Worm (Caenorhabditis elegans) whole organism, young adult: ENCODE results near the gene F43C1.5.

Experiments used
- B0336.3 ChIP-seq: fragments of 200-800 bp; sonication (Bioruptor generic); IDR thresholded peaks from 2 replicates; pipeline ENCODE4 v1.3.6; 2022; ENCODE audit warnings: missing genetic modification characterization, missing compliant biosample characterization
- D2030.7 ChIP-seq: fragments of 200-800 bp; sonication (Bioruptor generic); IDR thresholded peaks from 2 replicates; pipeline ENCODE4 v1.3.6; 2022; ENCODE audit warnings: missing genetic modification reagents, missing genetic modification characterization, missing compliant biosample characterization
- F22D6.2 ChIP-seq: sonication (generic microtip); optimal IDR thresholded peaks from 2 replicates; lab custom pipeline; 2016; ENCODE audit warnings: mild to moderate bottlenecking, missing genetic modification characterization, missing compliant biosample characterization
- F23B12.7 ChIP-seq: sonication (generic microtip); optimal IDR thresholded peaks from 2 replicates; lab custom pipeline; 2017; ENCODE audit warnings: missing genetic modification characterization, mild to moderate bottlenecking, missing compliant biosample characterization, antibody characterized with exemption, moderate library complexity; ENCODE audit not compliant: insufficient read depth
- F33H1.4 ChIP-seq: fragments of 200-800 bp; sonication (Bioruptor generic); IDR thresholded peaks from 2 replicates; pipeline ENCODE4 v1.3.6; 2022; ENCODE audit warnings: missing genetic modification reagents, missing genetic modification characterization, missing compliant biosample characterization
- F39B2.1 ChIP-seq: fragments of 200-800 bp; sonication (Bioruptor generic); IDR thresholded peaks from 2 replicates; pipeline ENCODE4 v1.3.6; 2022; ENCODE audit warnings: missing genetic modification reagents, missing genetic modification characterization, missing compliant biosample characterization
- F52B5.7 ChIP-seq: sonication (generic microtip); optimal IDR thresholded peaks from 2 replicates; lab custom pipeline; 2016; ENCODE audit warnings: mild to moderate bottlenecking, missing genetic modification characterization, missing compliant biosample characterization
- F55B11.4 ChIP-seq: sonication (generic microtip); optimal IDR thresholded peaks from 2 replicates; lab custom pipeline; 2016; ENCODE audit warnings: missing compliant biosample characterization, missing genetic modification characterization, borderline replicate concordance; ENCODE audit not compliant: insufficient read depth
- F57C9.4 ChIP-seq: sonication (generic microtip); optimal IDR thresholded peaks from 2 replicates; lab custom pipeline; 2017; ENCODE audit warnings: mild to moderate bottlenecking, missing genetic modification characterization, missing compliant biosample characterization
- Y53G8AR.9 ChIP-seq: fragments of 200-800 bp; sonication (Bioruptor generic); conservative IDR thresholded peaks from 2 replicates; pipeline ENCODE4 v1.3.6; 2022; ENCODE audit warnings: missing genetic modification reagents, missing genetic modification characterization, missing compliant biosample characterization
- atf-7 ChIP-seq: sonication (generic microtip); optimal IDR thresholded peaks from 2 replicates; lab custom pipeline; 2017; ENCODE audit warnings: mild to moderate bottlenecking, missing genetic modification characterization, missing compliant biosample characterization
- attf-6 ChIP-seq: fragments of 200-800 bp; sonication (Bioruptor generic); IDR thresholded peaks from 2 replicates; pipeline ENCODE4 v1.3.6; 2022; ENCODE audit warnings: missing genetic modification reagents, missing genetic modification characterization, missing compliant biosample characterization
- bed-1 ChIP-seq: fragments of 200-800 bp; sonication (Bioruptor generic); IDR thresholded peaks from 2 replicates; pipeline ENCODE4 v1.3.6; 2022; ENCODE audit warnings: missing genetic modification reagents, missing genetic modification characterization, missing compliant biosample characterization
- ceh-91 ChIP-seq: fragments of 200-800 bp; sonication (Bioruptor generic); IDR thresholded peaks from 2 replicates; pipeline ENCODE4 v1.3.6; 2022; ENCODE audit warnings: missing genetic modification reagents, missing genetic modification characterization, missing compliant biosample characterization
- dox-1 ChIP-seq: fragments of 200-800 bp; sonication (Bioruptor generic); IDR thresholded peaks from 2 replicates; pipeline ENCODE4 v1.3.6; 2022; ENCODE audit warnings: missing genetic modification reagents, missing genetic modification characterization, missing compliant biosample characterization
- dpl-1 ChIP-seq: fragments of 150-350 bp; optimal IDR thresholded peaks from 2 replicates; lab custom pipeline; 2014; ENCODE audit warnings: missing biosample characterization, missing genetic modification reagents, missing genetic modification characterization
- efl-1 ChIP-seq: fragments of 150-350 bp; optimal IDR thresholded peaks from 2 replicates; lab custom pipeline; 2014; ENCODE audit warnings: missing biosample characterization, missing genetic modification reagents, missing genetic modification characterization
- egl-44 ChIP-seq: fragments of 200-800 bp; sonication (Bioruptor generic); IDR thresholded peaks from 2 replicates; pipeline ENCODE4 v1.3.6; 2022; ENCODE audit warnings: missing genetic modification reagents, missing genetic modification characterization, missing compliant biosample characterization
- fkh-3 ChIP-seq: sonication (generic microtip); optimal IDR thresholded peaks from 2 replicates; lab custom pipeline; 2016; ENCODE audit warnings: mild to moderate bottlenecking, missing genetic modification characterization, missing compliant biosample characterization
- gei-17 ChIP-seq: fragments of 200-800 bp; sonication (Bioruptor generic); optimal IDR thresholded peaks from 2 replicates; lab custom pipeline; 2018; ENCODE audit warnings: mild to moderate bottlenecking, missing genetic modification characterization, missing compliant biosample characterization
- him-1 ChIP-seq: sonication (generic microtip); optimal IDR thresholded peaks from 2 replicates; lab custom pipeline; 2016; ENCODE audit warnings: missing genotype, missing genetic modification reagents, missing genetic modification characterization, missing compliant biosample characterization
- hsf-1 ChIP-seq: fragments of 200-800 bp; sonication (Bioruptor generic); IDR thresholded peaks from 2 replicates; pipeline ENCODE4 v1.3.6; 2022; ENCODE audit warnings: missing genetic modification reagents, missing genetic modification characterization, missing compliant biosample characterization
- lag-1 ChIP-seq: fragments of 200-800 bp; sonication (Bioruptor generic); IDR thresholded peaks from 2 replicates; pipeline ENCODE4 v1.3.6; 2022; ENCODE audit warnings: missing genetic modification reagents, missing genetic modification characterization, missing compliant biosample characterization
- let-607 ChIP-seq, 2 experiments: fragments of 200-800 bp in 1 of 2; sonication (Bioruptor generic) in 1 of 2; sonication (generic microtip) in 1 of 2; optimal IDR thresholded peaks; 2 replicates each; lab custom pipeline; 2016 to 2018; ENCODE audit warnings: mild to moderate bottlenecking in 2 of 2, missing compliant biosample characterization in 2 of 2, missing genetic modification characterization in 2 of 2, moderate library complexity in 2 of 2, missing genotype in 1 of 2
- lin-26 ChIP-seq: fragments of 200-800 bp; sonication (Bioruptor generic); IDR thresholded peaks from 2 replicates; pipeline ENCODE4 v1.3.6; 2022; ENCODE audit warnings: missing genetic modification reagents, missing genetic modification characterization, missing compliant biosample characterization
- lin-35 ChIP-seq, 3 experiments: fragments of 150-350 bp in 2 of 3; sonication (generic microtip) in 1 of 3; optimal IDR thresholded peaks; 2 replicates each; lab custom pipeline; 2014 to 2018; ENCODE audit warnings: missing biosample characterization in 3 of 3, missing genetic modification characterization in 3 of 3, missing genetic modification reagents in 3 of 3
- lin-40 ChIP-seq: sonication (generic microtip); optimal IDR thresholded peaks from 2 replicates; lab custom pipeline; 2016; ENCODE audit warnings: missing genetic modification characterization, mild to moderate bottlenecking, missing compliant biosample characterization, missing genotype, missing genetic modification reagents
- lin-54 ChIP-seq: fragments of 200-800 bp; sonication (Bioruptor generic); optimal IDR thresholded peaks from 2 replicates; lab custom pipeline; 2018; ENCODE audit warnings: mild to moderate bottlenecking, missing genetic modification characterization, missing compliant biosample characterization
- lsy-27 ChIP-seq: sonication (generic microtip); optimal IDR thresholded peaks from 2 replicates; lab custom pipeline; 2017; ENCODE audit warnings: missing genetic modification characterization, mild to moderate bottlenecking, missing compliant biosample characterization, antibody characterized with exemption, missing genotype, borderline replicate concordance; ENCODE audit not compliant: insufficient read depth
- madf-10 ChIP-seq: sonication (generic microtip); optimal IDR thresholded peaks from 2 replicates; lab custom pipeline; 2016; ENCODE audit warnings: mild to moderate bottlenecking, missing genetic modification characterization, missing compliant biosample characterization
- madf-3 ChIP-seq: fragments of 200-800 bp; sonication (Bioruptor generic); IDR thresholded peaks from 2 replicates; pipeline ENCODE4 v1.3.6; 2022; ENCODE audit warnings: missing genetic modification reagents, missing genetic modification characterization, missing compliant biosample characterization
- madf-6 ChIP-seq: fragments of 200-800 bp; sonication (Bioruptor generic); IDR thresholded peaks from 2 replicates; pipeline ENCODE4 v1.3.6; 2022; ENCODE audit warnings: missing genetic modification reagents, missing genetic modification characterization, missing compliant biosample characterization
- madf-8 ChIP-seq: fragments of 200-800 bp; sonication (Bioruptor generic); conservative IDR thresholded peaks from 2 replicates; pipeline ENCODE4 v1.3.6; 2022; ENCODE audit warnings: missing genetic modification reagents, missing genetic modification characterization, missing compliant biosample characterization
- mcd-1 ChIP-seq: fragments of 200-800 bp; sonication (Bioruptor generic); IDR thresholded peaks from 2 replicates; pipeline ENCODE4 v1.3.6; 2022; ENCODE audit warnings: missing genetic modification reagents, missing genetic modification characterization, missing compliant biosample characterization
- mes-4 ChIP-seq: sonication (generic microtip); optimal IDR thresholded peaks from 2 replicates; lab custom pipeline; 2016; ENCODE audit warnings: missing genotype, missing genetic modification characterization, missing compliant biosample characterization
- nfya-1 ChIP-seq: sonication (generic microtip); optimal IDR thresholded peaks from 2 replicates; lab custom pipeline; 2017; ENCODE audit warnings: antibody characterized with exemption, missing compliant biosample characterization, missing genetic modification characterization, borderline replicate concordance; ENCODE audit not compliant: insufficient read depth
- nhr-27 ChIP-seq: fragments of 200-800 bp; sonication (Bioruptor generic); optimal IDR thresholded peaks from 2 replicates; lab custom pipeline; 2018; ENCODE audit warnings: mild to moderate bottlenecking, missing genetic modification characterization, moderate library complexity, missing compliant biosample characterization
- repo-1 ChIP-seq: sonication (generic microtip); optimal IDR thresholded peaks from 2 replicates; lab custom pipeline; 2017; ENCODE audit warnings: mild to moderate bottlenecking, missing genetic modification characterization, missing compliant biosample characterization
- snpc-1.1 ChIP-seq: sonication (generic microtip); optimal IDR thresholded peaks from 2 replicates; lab custom pipeline; 2017; ENCODE audit warnings: missing genetic modification characterization, mild to moderate bottlenecking, missing compliant biosample characterization, antibody characterized with exemption, moderate library complexity, missing genotype, missing genetic modification reagents; ENCODE audit not compliant: insufficient read depth
- snpc-1.3 ChIP-seq: sonication (generic microtip); optimal IDR thresholded peaks from 2 replicates; lab custom pipeline; 2017; ENCODE audit warnings: missing genetic modification characterization, mild to moderate bottlenecking, missing compliant biosample characterization, antibody characterized with exemption, moderate library complexity, missing genotype, missing genetic modification reagents; ENCODE audit not compliant: insufficient read depth
- snpc-4 ChIP-seq, 5 experiments: fragments of 150-350 bp in 1 of 5; sonication (generic microtip) in 4 of 5; optimal IDR thresholded peaks; 2 replicates each; lab custom pipeline; 2014 to 2018; ENCODE audit warnings: missing genetic modification characterization in 5 of 5, missing biosample characterization in 3 of 5, antibody characterized with exemption in 2 of 5, mild to moderate bottlenecking in 2 of 5, missing compliant biosample characterization in 2 of 5, missing genotype in 2 of 5, moderate library complexity in 2 of 5, missing genetic modification reagents in 1 of 5
- tbp1 ChIP-seq: fragments of 200-800 bp; sonication (Bioruptor generic); optimal IDR thresholded peaks from 2 replicates; lab custom pipeline; 2018; ENCODE audit warnings: mild to moderate bottlenecking, missing genetic modification characterization, missing compliant biosample characterization
- tlf-1 ChIP-seq: fragments of 200-800 bp; sonication (Bioruptor generic); optimal IDR thresholded peaks from 2 replicates; lab custom pipeline; 2018; ENCODE audit warnings: mild to moderate bottlenecking, missing genetic modification characterization, missing compliant biosample characterization
- unc-130 ChIP-seq: sonication (generic microtip); optimal IDR thresholded peaks from 2 replicates; lab custom pipeline; 2016; ENCODE audit warnings: missing genetic modification reagents, missing genetic modification characterization, missing compliant biosample characterization
- xnd-1 ChIP-seq: sonication (generic microtip); optimal IDR thresholded peaks from 2 replicates; lab custom pipeline; 2016; ENCODE audit warnings: missing genotype, missing genetic modification reagents, missing genetic modification characterization, missing compliant biosample characterization
- ztf-18 ChIP-seq: sonication (generic microtip); optimal IDR thresholded peaks from 2 replicates; lab custom pipeline; 2016; ENCODE audit warnings: missing genotype, mild to moderate bottlenecking, missing genetic modification characterization, missing compliant biosample characterization
- ztf-25 ChIP-seq: fragments of 200-800 bp; sonication (Bioruptor generic); IDR thresholded peaks from 2 replicates; pipeline ENCODE4 v1.3.6; 2022; ENCODE audit warnings: missing genetic modification reagents, missing genetic modification characterization, missing compliant biosample characterization

The F43C1.5 gene

DNA sequence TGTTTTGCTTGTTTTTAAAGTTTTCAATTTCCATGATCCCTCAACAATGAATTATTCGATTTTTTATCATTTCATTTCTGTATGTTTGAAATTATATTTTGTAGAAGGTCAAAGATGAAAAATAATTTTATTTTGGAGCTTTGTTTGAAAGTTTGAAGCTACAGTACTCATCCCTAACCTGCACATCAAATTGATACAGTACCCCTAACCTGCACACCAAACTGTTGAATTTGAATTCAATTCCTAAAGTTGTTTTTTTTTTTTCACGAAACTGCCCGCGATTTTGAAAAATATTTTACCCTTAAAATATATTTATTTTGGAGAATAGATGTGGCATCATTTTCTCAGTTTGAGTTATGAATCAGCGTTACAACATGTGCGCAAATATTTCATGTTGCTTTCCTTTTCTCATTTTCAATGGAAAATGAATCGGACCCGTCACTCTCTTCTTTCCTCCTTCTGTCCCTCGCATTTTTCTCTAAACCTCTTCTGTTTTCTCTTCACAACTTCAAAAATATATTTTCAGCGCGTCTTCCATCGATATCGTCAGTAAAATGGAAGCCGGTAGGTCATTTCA is 23.1 kb upstream of the F43C1.5 start, which contains the start of gene R74.8 (continued):
- TF ChIP-seq lin-26 (GFP tag; lab: Robert Waterston, UW) = no peak
- no peak for TF ChIP-seq snpc-4 (GFP tag; optimal IDR thresholded peaks at IDR 0.05; lab: Kevin White, UChicago)
- no peak for TF ChIP-seq snpc-4 (tag; optimal IDR thresholded peaks at IDR 0.05; lab: Kevin White, UChicago)
- peak; percentile 82 for TF ChIP-seq madf-3
- no peak for TF ChIP-seq snpc-1.1 (tag; lab: Kevin White, UChicago)
- TF ChIP-seq F39B2.1 (GFP tag; lab: Robert Waterston, UW) = no peak
- TF ChIP-seq lsy-27 (tag; lab: Kevin White, UChicago) = no peak
- peak; percentile 62 for TF ChIP-seq dpl-1 (GFP tag; lab: Kevin White, UChicago)
- peak in 1 of 3 experiments; percentile 29 for TF ChIP-seq lin-35 (GFP tag; optimal IDR thresholded peaks at IDR 0.05; lab: Kevin White, UChicago)
- TF ChIP-seq lin-54 = peak; percentile 67
- no peak for TF ChIP-seq ztf-18 (tag; lab: Kevin White, UChicago)
- TF ChIP-seq fkh-3 (tag; lab: Kevin White, UChicago) = no peak
- peak; percentile 64; the same call in 1 of the 2 replicates for TF ChIP-seq D2030.7 (GFP tag; lab: Robert Waterston, UW)
- TF ChIP-seq madf-8 = peak; percentile 62
- no peak for TF ChIP-seq atf-7 (tag; lab: Kevin White, UChicago)
- TF ChIP-seq F33H1.4 (GFP tag; lab: Robert Waterston, UW) = peak; percentile 72
- no peak for TF ChIP-seq nhr-27 (tag; lab: Kevin White, UChicago)
- TF ChIP-seq mes-4 (tag; lab: Kevin White, UChicago) = no peak
- TF ChIP-seq efl-1 (GFP tag; lab: Kevin White, UChicago) = peak; percentile 72
- peak; percentile 73 for TF ChIP-seq hsf-1 (GFP tag; lab: Robert Waterston, UW)
- no peak for TF ChIP-seq ztf-25 (GFP tag; lab: Robert Waterston, UW)
- peak; percentile 64 for TF ChIP-seq unc-130 (GFP tag; lab: Kevin White, UChicago)
- TF ChIP-seq F55B11.4 (tag; lab: Kevin White, UChicago) = no peak
- TF ChIP-seq tbp1 (GFP tag; lab: Kevin White, UChicago) = peak; percentile 16
- peak; percentile 70 for TF ChIP-seq xnd-1
- peak; percentile 38 for TF ChIP-seq snpc-1.3 (tag; lab: Kevin White, UChicago)
- no peak for TF ChIP-seq F57C9.4 (tag; lab: Kevin White, UChicago)
- no peak for TF ChIP-seq nfya-1 (tag; lab: Kevin White, UChicago)
- TF ChIP-seq madf-6 (GFP tag; lab: Robert Waterston, UW) = peak; percentile 88
- no peak for TF ChIP-seq Y53G8AR.9
- peak; percentile 9; the same call in 1 of the 2 replicates for TF ChIP-seq dox-1 (GFP tag; lab: Robert Waterston, UW)
- TF ChIP-seq F23B12.7 (tag; lab: Kevin White, UChicago) = peak; percentile 2
- TF ChIP-seq bed-1 (GFP tag; lab: Robert Waterston, UW) = no peak
- no peak for TF ChIP-seq let-607 (tag; optimal IDR thresholded peaks at IDR 0.05; lab: Kevin White, UChicago)
- TF ChIP-seq gei-17 = no peak
- TF ChIP-seq, all 124 proteins: peak for 22

ce11 chrIII:4208210-4208609 is 20.7 kb upstream of the F43C1.5 start:
- TF ChIP-seq lag-1 (no peak), F22D6.2 (tag; lab: Kevin White, UChicago) (no peak), tlf-1 (GFP tag; lab: Kevin White, UChicago) (no peak), F52B5.7 (tag; lab: Kevin White, UChicago) (no peak), D2030.7 (GFP tag; lab: Robert Waterston, UW) (no peak), lin-40 (tag; lab: Kevin White, UChicago) (no peak), repo-1 (tag; lab: Kevin White, UChicago) (no peak), ceh-91 (GFP tag; lab: Robert Waterston, UW) (no peak), him-1 (tag; lab: Kevin White, UChicago) (no peak), egl-44 (GFP tag; lab: Robert Waterston, UW) (no peak), B0336.3 (peak; percentile 65), madf-10 (tag; lab: Kevin White, UChicago) (no peak), mcd-1 (GFP tag; lab: Robert Waterston, UW) (no peak), attf-6 (GFP tag; lab: Robert Waterston, UW) (0 out of 2 replicates have a peak, but pooled peaks have one; percentile 45)
